Fruit fly (Drosophila melanogaster): ENCODE results near the gene Dhc1.

Dhc1 gene

DNA sequence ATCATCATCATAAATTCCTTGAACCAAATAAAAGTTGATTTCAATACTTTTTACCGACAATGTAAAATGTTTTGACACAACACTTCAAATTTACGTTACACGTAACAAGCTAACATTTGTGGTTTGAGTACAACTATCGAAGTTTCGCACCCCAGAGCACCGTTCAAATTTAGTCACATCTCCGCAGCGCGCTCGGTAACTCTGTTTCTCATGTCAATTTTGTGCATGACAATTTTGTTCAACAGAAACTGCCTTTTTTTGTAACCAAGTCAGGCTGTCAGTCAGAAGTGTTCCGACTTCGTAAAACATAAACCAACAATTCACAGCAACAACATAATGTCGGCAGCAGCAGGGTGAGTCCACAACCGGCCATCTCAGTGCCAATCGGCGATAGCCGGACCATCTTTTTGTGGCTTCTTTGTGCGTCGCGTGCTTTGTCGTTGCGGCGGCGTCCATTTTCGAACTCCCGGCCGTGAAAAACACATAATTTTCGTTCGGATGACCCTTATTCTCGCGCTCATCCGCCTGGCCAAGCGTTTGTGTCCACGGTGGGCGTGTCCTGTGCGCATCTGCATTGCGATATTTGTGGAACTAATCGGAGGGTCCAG lies 3.4 kb upstream of the Dhc1 start, which contains the start of gene p23 (continued):
- peak; percentile 59 for TF ChIP-seq CG13624 (GFP tag; optimal IDR thresholded peaks at IDR 0.05)
- no peak for TF ChIP-seq CG14667 (GFP tag; IDR thresholded peaks at IDR 0.05)
- TF ChIP-seq CG9797 (GFP tag; optimal IDR thresholded peaks at IDR 0.05) = peak; percentile 90
- TF ChIP-seq sob (GFP tag; IDR thresholded peaks at IDR 0.05) = peak; percentile 62
- TF ChIP-seq E2f2 (GFP tag; IDR thresholded peaks at IDR 0.05) = peak; percentile 50; the same call in 1 of the 2 replicates
- peak; percentile 51; the same call in 1 of the 3 replicates for TF ChIP-seq CG6791 (GFP tag; IDR thresholded peaks at IDR 0.05; ENCODE audit: partially characterized antibody)
- peak; percentile 9 for TF ChIP-seq Nf-YB (GFP tag; optimal IDR thresholded peaks at IDR 0.05)
- peak; percentile 96 for TF ChIP-seq bigmax (GFP tag; optimal IDR thresholded peaks at IDR 0.05)
- peak; percentile 62 for TF ChIP-seq sens (GFP tag)
- peak; percentile 83; the same call in 1 of the 4 replicates for TF ChIP-seq chinmo (GFP tag; IDR thresholded peaks at IDR 0.05; ENCODE audit: partially characterized antibody)
- TF ChIP-seq Hmr (GFP tag; optimal IDR thresholded peaks at IDR 0.05) = peak; percentile 66
- 0 out of 2 replicates have a peak, but pooled peaks have one; percentile 50 for TF ChIP-seq nerfin-2 (GFP tag; IDR thresholded peaks at IDR 0.05; ENCODE audit: partially characterized antibody)
- TF ChIP-seq CG3995 (GFP tag; optimal IDR thresholded peaks at IDR 0.05) = peak; percentile 9
- TF ChIP-seq CG10267 (tag; optimal IDR thresholded peaks at IDR 0.05) = peak; percentile 45
- TF ChIP-seq CG17829 (tag; optimal IDR thresholded peaks at IDR 0.05) = peak; percentile 42
- peak; percentile 19 for TF ChIP-seq phol (tag; optimal IDR thresholded peaks at IDR 0.05)
- no peak for TF ChIP-seq CG7839 (tag; optimal IDR thresholded peaks at IDR 0.05)
- peak; percentile 70 for TF ChIP-seq dm (GFP tag; optimal IDR thresholded peaks at IDR 0.05)
- TF ChIP-seq CG14710 (tag; optimal IDR thresholded peaks at IDR 0.05) = peak; percentile 66
- TF ChIP-seq row (GFP tag; IDR thresholded peaks at IDR 0.05) = peak; percentile 32; the same call in 1 of the 3 replicates
- TF ChIP-seq Myb (GFP tag; optimal IDR thresholded peaks at IDR 0.05) = peak; percentile 81
- TF ChIP-seq bbx (GFP tag; IDR thresholded peaks at IDR 0.05; ENCODE audit: partially characterized antibody) = peak; percentile 60
- no peak for TF ChIP-seq B-H2 (GFP tag; optimal IDR thresholded peaks at IDR 0.05)
- TF ChIP-seq CG7357 (GFP tag; IDR thresholded peaks at IDR 0.05) = no peak
- TF ChIP-seq CG2199 (GFP tag; IDR thresholded peaks at IDR 0.05) = peak; percentile 52; the same call in 1 of the 3 replicates
- no peak for TF ChIP-seq CG7372 (GFP tag; IDR thresholded peaks at IDR 0.05)
- TF ChIP-seq CG9215 (GFP tag; IDR thresholded peaks at IDR 0.05) = no peak
- no peak for TF ChIP-seq CG17328 (GFP tag; IDR thresholded peaks at IDR 0.05)
- TF ChIP-seq CG33557 (GFP tag; optimal IDR thresholded peaks at IDR 0.05) = no peak
- peak; percentile 43; the same call in 1 of the 2 replicates for TF ChIP-seq Scr (GFP tag; IDR thresholded peaks at IDR 0.05; ENCODE audit: partially characterized antibody)
- TF ChIP-seq CG12769 (tag; optimal IDR thresholded peaks at IDR 0.05) = no peak
- peak; percentile 84 for TF ChIP-seq nerfin-1 (tag; optimal IDR thresholded peaks at IDR 0.05)
- peak; percentile 94 for TF ChIP-seq MESR4 (GFP tag; optimal IDR thresholded peaks at IDR 0.05)
- peak; percentile 3 for TF ChIP-seq CG7987 (GFP tag; optimal IDR thresholded peaks at IDR 0.05)
- TF ChIP-seq pzg (GFP tag; optimal IDR thresholded peaks at IDR 0.05) = peak; percentile 97
- peak; percentile 86 for TF ChIP-seq CG1603 (tag; optimal IDR thresholded peaks at IDR 0.05)
- peak; percentile 87 for TF ChIP-seq MBD-R2 (GFP tag; IDR thresholded peaks at IDR 0.05)
- peak; percentile 9 for TF ChIP-seq NfI (GFP tag; optimal IDR thresholded peaks at IDR 0.05)
- peak; percentile 84 for TF ChIP-seq YL-1 (GFP tag; optimal IDR thresholded peaks at IDR 0.05)
- TF ChIP-seq CG17186 (GFP tag; optimal IDR thresholded peaks at IDR 0.05) = peak; percentile 33
- peak; percentile 94 for TF ChIP-seq pita (GFP tag; optimal IDR thresholded peaks at IDR 0.05)
- peak; percentile 59 for TF ChIP-seq vvl (GFP tag; IDR thresholded peaks at IDR 0.05)
- TF ChIP-seq CoRest (tag; optimal IDR thresholded peaks at IDR 0.05) = peak; percentile 17
- no peak for TF ChIP-seq E2f1 (GFP tag; IDR thresholded peaks at IDR 0.05)
- peak; percentile 75 for TF ChIP-seq trem (tag; optimal IDR thresholded peaks at IDR 0.05)
- TF ChIP-seq CG3847 (GFP tag; IDR thresholded peaks at IDR 0.05) = peak; percentile 81
- TF ChIP-seq CG8388 (GFP tag; optimal IDR thresholded peaks at IDR 0.05) = no peak
- peak; percentile 8 for TF ChIP-seq Side (GFP tag; optimal IDR thresholded peaks at IDR 0.05)
- TF ChIP-seq CG9437 (GFP tag; optimal IDR thresholded peaks at IDR 0.05) = peak; percentile 58
